Fruit fly (Drosophila melanogaster): ENCODE data around the gene Grip.

dm6 chrX:5941824-5942223 is 24.3 kb upstream of the Grip start:
- no peak for TF ChIP-seq ttk (optimal IDR thresholded peaks at IDR 0.05)
- no peak for TF ChIP-seq Sin3A (optimal IDR thresholded peaks at IDR 0.05)

Measured in Kc167 (cell line).